Worm (Caenorhabditis elegans) whole organism, L3 larva: ENCODE data around the gene C26D10.7.

Experiments used
- egl-5 ChIP-seq: fragments of 150-350 bp; optimal IDR thresholded peaks from 2 replicates; lab custom pipeline; 2017; ENCODE audit warnings: missing biosample characterization, missing genetic modification reagents, missing genetic modification characterization, inconsistent platforms
- nhr-76 ChIP-seq: fragments of 150-350 bp; sonication (generic microtip); optimal IDR thresholded peaks from 5 replicates; lab custom pipeline; 2014; ENCODE audit warnings: missing biosample characterization, missing genetic modification characterization

- TF ChIP-seq egl-5, result no peak
- no peak for TF ChIP-seq nhr-76 (tag; lab: Kevin White, UChicago)
Observed at ce11 chrII:8316701-8317100, 17.0 kb upstream of the C26D10.7 start.
